Fruit fly (Drosophila melanogaster) whole organism, adult: ENCODE results near the gene CG32074.

Source experiments
- CG14711 ChIP-seq: fragments of 200-800 bp; sonication (Bioruptor generic); optimal IDR thresholded peaks from 2 replicates; lab custom pipeline; 2018; ENCODE audit warnings: missing biosample characterization, mild to moderate bottlenecking, missing genetic modification characterization, moderate library complexity
- CG1620 ChIP-seq: fragments of 200-800 bp; sonication (Bioruptor generic); optimal IDR thresholded peaks from 2 replicates; lab custom pipeline; 2016; ENCODE audit warnings: missing biosample characterization, missing genetic modification characterization
- CG33017 ChIP-seq: fragments of 200-800 bp; sonication (Bioruptor generic); optimal IDR thresholded peaks from 2 replicates; lab custom pipeline; 2018; ENCODE audit warnings: missing biosample characterization, mild to moderate bottlenecking, missing genetic modification characterization, moderate library complexity
- cnc ChIP-seq, 2 experiments: fragments of >200 bp; optimal IDR thresholded peaks; 2 replicates each; lab custom pipeline; 2017
- kay ChIP-seq: fragments of 200-800 bp; sonication (Bioruptor generic); peaks from one replicate; lab custom pipeline; 2016; ENCODE audit warnings: missing biosample characterization, missing genetic modification characterization, borderline replicate concordance
- toe ChIP-seq: fragments of 200-800 bp; sonication (Bioruptor generic); optimal IDR thresholded peaks from 2 replicates; lab custom pipeline; 2016; ENCODE audit warnings: missing biosample characterization, missing genetic modification characterization

dm6 chr3L:11091943-11092609 lies 40.0 kb downstream of the CG32074 start:
- TF ChIP-seq kay: peak; percentile 6
- TF ChIP-seq toe: peak; percentile 75
- TF ChIP-seq CG14711 (tag; lab: Kevin White, UChicago): peak; percentile 54
- no peak for TF ChIP-seq cnc (optimal IDR thresholded peaks at IDR 0.05; lab: Kevin White, UChicago)
- peak; percentile 79 for TF ChIP-seq CG1620 (GFP tag; lab: Kevin White, UChicago)
- peak; percentile 50 for TF ChIP-seq CG33017
